Worm (Caenorhabditis elegans): ENCODE data around the gene nhr-18.
A peak's percentile ranks its signal among the peaks of the same experiment; 100 is the strongest.

Gene nhr-18

DNA sequence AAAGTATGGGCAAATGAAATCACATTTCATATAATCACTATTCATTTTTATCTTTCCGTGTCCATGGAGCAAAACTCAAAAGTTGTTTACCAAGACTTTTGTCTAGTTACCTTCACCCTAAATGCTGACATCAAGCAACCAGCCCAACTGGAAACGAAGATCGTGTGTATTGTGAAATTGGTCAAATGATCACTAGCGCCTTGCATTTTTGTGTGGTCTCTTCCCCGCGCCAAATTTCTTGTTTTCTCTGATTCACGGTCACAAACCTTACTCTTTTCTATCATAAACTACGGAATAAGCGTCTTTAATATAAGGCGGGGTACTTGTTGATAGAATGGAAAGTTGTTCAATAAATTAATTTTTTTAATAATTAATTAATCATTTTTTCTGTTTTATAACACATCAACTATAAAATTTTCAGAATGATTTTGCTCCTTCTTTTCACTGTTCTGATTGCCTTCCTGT, 23.2 kb downstream of the nhr-18 start, which contains the start of gene cyp-33C7 (continued):
- TF ChIP-seq dve-1 (tag; optimal IDR thresholded peaks at IDR 0.05; ENCODE audit: insufficient read depth) (peak; percentile 87), spr-3 (GFP tag; optimal IDR thresholded peaks at IDR 0.05) (no peak), mdt-29 (GFP tag; IDR thresholded peaks at IDR 0.05) (no peak), spr-1 (tag; optimal IDR thresholded peaks at IDR 0.05) (no peak), nhr-48 (tag; optimal IDR thresholded peaks at IDR 0.05) (peak; percentile 29), F44E2.7 (GFP tag; IDR thresholded peaks at IDR 0.05) (no peak), nhr-6 (tag; optimal IDR thresholded peaks at IDR 0.05) (peak; percentile 27), vab-7 (GFP tag; IDR thresholded peaks at IDR 0.05) (no peak), gei-8 (GFP tag; optimal IDR thresholded peaks at IDR 0.05) (no peak), fkh-10 (GFP tag; optimal IDR thresholded peaks at IDR 0.05) (no peak), T20F7.1 (GFP tag; optimal IDR thresholded peaks at IDR 0.05) (no peak), snpc-4 (tag; optimal IDR thresholded peaks at IDR 0.05) (no peak), madf-5 (GFP tag; IDR thresholded peaks at IDR 0.05) (no peak), aha-1 (tag) (peak; percentile 45), unc-62 (GFP tag; optimal IDR thresholded peaks at IDR 0.05 in 1 of 2) (peak in 1 of 2 experiments; percentile 48), unc-62 (tag; optimal IDR thresholded peaks at IDR 0.05) (no peak), unc-130 (GFP tag; optimal IDR thresholded peaks at IDR 0.05) (no peak), cey-2 (tag; optimal IDR thresholded peaks at IDR 0.05; ENCODE audit: borderline replicate concordance, insufficient read depth) (no peak), lin-39 (tag; optimal IDR thresholded peaks at IDR 0.05) (no peak), arid-1 (GFP tag; conservative IDR thresholded peaks at IDR 0.05) (no peak), dpl-1 (GFP tag; optimal IDR thresholded peaks at IDR 0.05) (peak; percentile 15), lir-3 (tag; optimal IDR thresholded peaks at IDR 0.05) (no peak), tag-97 (GFP tag; IDR thresholded peaks at IDR 0.05) (no peak), zip-11 (GFP tag; IDR thresholded peaks at IDR 0.05) (no peak), nhr-77 (tag; optimal IDR thresholded peaks at IDR 0.05) (peak; percentile 89), zfp-3 (GFP tag; conservative IDR thresholded peaks at IDR 0.05) (no peak), hif-1 (tag; optimal IDR thresholded peaks at IDR 0.05) (peak in 1 of 2 experiments; percentile 1), Y48G9A.11 (GFP tag; IDR thresholded peaks at IDR 0.05) (no peak), ZK337.2 (GFP tag; IDR thresholded peaks at IDR 0.05) (no peak), Y105C5A.15 (GFP tag; IDR thresholded peaks at IDR 0.05) (no peak), egl-27 (tag; optimal IDR thresholded peaks at IDR 0.05) (no peak), nhr-102 (tag; optimal IDR thresholded peaks at IDR 0.05) (peak; percentile 82), dmd-9 (GFP tag; IDR thresholded peaks at IDR 0.05) (no peak), sdz-12 (GFP tag; optimal IDR thresholded peaks at IDR 0.05) (no peak), mep-1 (tag; optimal IDR thresholded peaks at IDR 0.05) (peak; percentile 64), mxl-3 (GFP tag; optimal IDR thresholded peaks at IDR 0.05) (no peak), ces-1 (GFP tag; optimal IDR thresholded peaks at IDR 0.05) (no peak), pha-4 (GFP tag; IDR thresholded peaks at IDR 0.05) (no peak), pha-4 (tag; optimal IDR thresholded peaks at IDR 0.05) (no peak), hmg-1.1 (GFP tag; IDR thresholded peaks at IDR 0.05) (no peak), lin-15B (tag; optimal IDR thresholded peaks at IDR 0.05) (no peak), lin-1 (GFP tag; IDR thresholded peaks at IDR 0.05) (0 out of 2 replicates have a peak, but pooled peaks have one; percentile 36), F37D6.2 (tag; optimal IDR thresholded peaks at IDR 0.05) (no peak), ceh-62 (tag; optimal IDR thresholded peaks at IDR 0.05) (no peak), egl-43 (GFP tag; IDR thresholded peaks at IDR 0.05) (no peak), mdl-1 (tag; optimal IDR thresholded peaks at IDR 0.05) (peak in 1 of 2 experiments; percentile 68), php-3 (GFP tag; IDR thresholded peaks at IDR 0.05) (no peak), nhr-41 (GFP tag; IDR thresholded peaks at IDR 0.05) (no peak), Y5F2A.4 (GFP tag; optimal IDR thresholded peaks at IDR 0.05) (no peak), nhr-42 (GFP tag; IDR thresholded peaks at IDR 0.05) (no peak), duxl-1 (tag; optimal IDR thresholded peaks at IDR 0.05; ENCODE audit: poor library complexity) (no peak), ZK546.5 (tag; optimal IDR thresholded peaks at IDR 0.05) (no peak)
